Worm (Caenorhabditis elegans) whole organism, young adult: ENCODE results near the gene T08G5.2.

ENCODE experiments used
- B0261.1 ChIP-seq: sonication (generic microtip); optimal IDR thresholded peaks from 2 replicates; lab custom pipeline; 2016; ENCODE audit warnings: mild to moderate bottlenecking, missing genetic modification characterization, moderate library complexity, missing compliant biosample characterization
- B0336.3 ChIP-seq: fragments of 200-800 bp; sonication (Bioruptor generic); IDR thresholded peaks from 2 replicates; pipeline ENCODE4 v1.3.6; 2022; ENCODE audit warnings: missing genetic modification characterization, missing compliant biosample characterization
- D2030.7 ChIP-seq: fragments of 200-800 bp; sonication (Bioruptor generic); IDR thresholded peaks from 2 replicates; pipeline ENCODE4 v1.3.6; 2022; ENCODE audit warnings: missing genetic modification reagents, missing genetic modification characterization, missing compliant biosample characterization
- F10E7.11 ChIP-seq: sonication (generic microtip); optimal IDR thresholded peaks from 2 replicates; lab custom pipeline; 2017; ENCODE audit warnings: mild to moderate bottlenecking, missing genetic modification characterization, moderate library complexity, missing compliant biosample characterization
- F22D6.2 ChIP-seq: sonication (generic microtip); optimal IDR thresholded peaks from 2 replicates; lab custom pipeline; 2016; ENCODE audit warnings: mild to moderate bottlenecking, missing genetic modification characterization, missing compliant biosample characterization
- F39B2.1 ChIP-seq: fragments of 200-800 bp; sonication (Bioruptor generic); IDR thresholded peaks from 2 replicates; pipeline ENCODE4 v1.3.6; 2022; ENCODE audit warnings: missing genetic modification reagents, missing genetic modification characterization, missing compliant biosample characterization
- Y53F4B.3 ChIP-seq: fragments of 200-800 bp; sonication (Bioruptor generic); IDR thresholded peaks from 2 replicates; pipeline ENCODE4 v1.3.6; 2022; ENCODE audit warnings: missing genetic modification reagents, missing genetic modification characterization, missing compliant biosample characterization
- Y56A3A.18 ChIP-seq: fragments of 200-800 bp; sonication (Bioruptor generic); IDR thresholded peaks from 2 replicates; pipeline ENCODE4 v1.3.6; 2022; ENCODE audit warnings: missing genetic modification reagents, missing genetic modification characterization, missing compliant biosample characterization
- Y95B8A.8 ChIP-seq: fragments of 200-800 bp; sonication (Bioruptor generic); IDR thresholded peaks from 2 replicates; pipeline ENCODE4 v1.3.6; 2022; ENCODE audit warnings: missing genetic modification reagents, missing genetic modification characterization, missing compliant biosample characterization
- attf-5 ChIP-seq: fragments of 200-800 bp; sonication (Bioruptor generic); optimal IDR thresholded peaks from 2 replicates; lab custom pipeline; 2018; ENCODE audit warnings: mild to moderate bottlenecking, missing genetic modification characterization, missing compliant biosample characterization
- attf-6 ChIP-seq: fragments of 200-800 bp; sonication (Bioruptor generic); IDR thresholded peaks from 2 replicates; pipeline ENCODE4 v1.3.6; 2022; ENCODE audit warnings: missing genetic modification reagents, missing genetic modification characterization, missing compliant biosample characterization
- bed-2 ChIP-seq: fragments of 200-800 bp; sonication (Bioruptor generic); IDR thresholded peaks from 2 replicates; pipeline ENCODE4 v1.3.6; 2022; ENCODE audit warnings: missing genetic modification reagents, missing genetic modification characterization, missing compliant biosample characterization
- cebp-1 ChIP-seq, 2 experiments: fragments of 200-800 bp in 1 of 2; sonication (Bioruptor generic) in 1 of 2; sonication (generic microtip) in 1 of 2; IDR thresholded peaks in 1 of 2; optimal IDR thresholded peaks in 1 of 2; 2 replicates each; pipeline versions ENCODE4 v1.3.6 to Lab custom; 2017 to 2022; ENCODE audit warnings: missing compliant biosample characterization in 2 of 2, missing genetic modification characterization in 2 of 2, mild to moderate bottlenecking in 1 of 2, missing genetic modification reagents in 1 of 2, moderate library complexity in 1 of 2
- ceh-27 ChIP-seq: fragments of 200-800 bp; sonication (Bioruptor generic); optimal IDR thresholded peaks from 2 replicates; lab custom pipeline; 2018; ENCODE audit warnings: mild to moderate bottlenecking, missing genetic modification characterization, moderate library complexity, missing compliant biosample characterization
- ceh-40 ChIP-seq: fragments of 200-800 bp; sonication (Bioruptor generic); IDR thresholded peaks from 2 replicates; pipeline ENCODE4 v1.3.6; 2022; ENCODE audit warnings: missing genetic modification characterization, missing compliant biosample characterization
- ceh-58 ChIP-seq: fragments of 200-800 bp; sonication (Bioruptor generic); IDR thresholded peaks from 2 replicates; pipeline ENCODE4 v1.3.6; 2022; ENCODE audit warnings: missing genetic modification characterization, missing compliant biosample characterization
- egl-44 ChIP-seq: fragments of 200-800 bp; sonication (Bioruptor generic); IDR thresholded peaks from 2 replicates; pipeline ENCODE4 v1.3.6; 2022; ENCODE audit warnings: missing genetic modification reagents, missing genetic modification characterization, missing compliant biosample characterization
- ekl-4 ChIP-seq: fragments of 200-800 bp; sonication (Bioruptor generic); IDR thresholded peaks from 2 replicates; pipeline ENCODE4 v1.3.6; 2022; ENCODE audit warnings: missing genetic modification reagents, missing genetic modification characterization, missing compliant biosample characterization
- fkh-3 ChIP-seq: sonication (generic microtip); optimal IDR thresholded peaks from 2 replicates; lab custom pipeline; 2016; ENCODE audit warnings: mild to moderate bottlenecking, missing genetic modification characterization, missing compliant biosample characterization
- hlh-12 ChIP-seq: sonication (generic microtip); optimal IDR thresholded peaks from 2 replicates; lab custom pipeline; 2016; ENCODE audit warnings: missing genetic modification characterization, missing compliant biosample characterization
- let-526 ChIP-seq: fragments of 200-800 bp; sonication (Bioruptor generic); IDR thresholded peaks from 2 replicates; pipeline ENCODE4 v1.3.6; 2022; ENCODE audit warnings: missing genetic modification reagents, missing genetic modification characterization, missing compliant biosample characterization
- let-607 ChIP-seq, 2 experiments: fragments of 200-800 bp in 1 of 2; sonication (Bioruptor generic) in 1 of 2; sonication (generic microtip) in 1 of 2; optimal IDR thresholded peaks; 2 replicates each; lab custom pipeline; 2016 to 2018; ENCODE audit warnings: mild to moderate bottlenecking in 2 of 2, missing compliant biosample characterization in 2 of 2, missing genetic modification characterization in 2 of 2, moderate library complexity in 2 of 2, missing genotype in 1 of 2
- lin-26 ChIP-seq: fragments of 200-800 bp; sonication (Bioruptor generic); IDR thresholded peaks from 2 replicates; pipeline ENCODE4 v1.3.6; 2022; ENCODE audit warnings: missing genetic modification reagents, missing genetic modification characterization, missing compliant biosample characterization
- lin-40 ChIP-seq: sonication (generic microtip); optimal IDR thresholded peaks from 2 replicates; lab custom pipeline; 2016; ENCODE audit warnings: missing genetic modification characterization, mild to moderate bottlenecking, missing compliant biosample characterization, missing genotype, missing genetic modification reagents
- lsy-27 ChIP-seq: sonication (generic microtip); optimal IDR thresholded peaks from 2 replicates; lab custom pipeline; 2017; ENCODE audit warnings: missing genetic modification characterization, mild to moderate bottlenecking, missing compliant biosample characterization, antibody characterized with exemption, missing genotype, borderline replicate concordance; ENCODE audit not compliant: insufficient read depth
- madf-3 ChIP-seq: fragments of 200-800 bp; sonication (Bioruptor generic); IDR thresholded peaks from 2 replicates; pipeline ENCODE4 v1.3.6; 2022; ENCODE audit warnings: missing genetic modification reagents, missing genetic modification characterization, missing compliant biosample characterization
- nfya-2 ChIP-seq: fragments of 200-800 bp; sonication (Bioruptor generic); IDR thresholded peaks from 2 replicates; pipeline ENCODE4 v1.3.6; 2022; ENCODE audit warnings: missing genetic modification reagents, missing genetic modification characterization, missing compliant biosample characterization
- nhr-120 ChIP-seq: fragments of 200-800 bp; sonication (Bioruptor generic); IDR thresholded peaks from 2 replicates; pipeline ENCODE4 v1.3.6; 2022; ENCODE audit warnings: missing genetic modification characterization, missing compliant biosample characterization
- nhr-80 ChIP-seq: sonication (generic microtip); optimal IDR thresholded peaks from 2 replicates; lab custom pipeline; 2016; ENCODE audit warnings: missing genetic modification characterization, missing compliant biosample characterization
- nhr-90 ChIP-seq: sonication (generic microtip); optimal IDR thresholded peaks from 2 replicates; lab custom pipeline; 2016; ENCODE audit warnings: missing genotype, mild to moderate bottlenecking, missing genetic modification characterization, missing compliant biosample characterization
- rcor-1 ChIP-seq: fragments of 200-800 bp; sonication (Bioruptor generic); IDR thresholded peaks from 2 replicates; pipeline ENCODE4 v1.3.6; 2022; ENCODE audit warnings: missing genetic modification reagents, missing genetic modification characterization, missing compliant biosample characterization
- rec-8 ChIP-seq, 2 experiments: sonication (generic microtip); optimal IDR thresholded peaks; 2 replicates each; lab custom pipeline; 2016; ENCODE audit warnings: mild to moderate bottlenecking in 2 of 2, missing genetic modification characterization in 2 of 2, missing genetic modification reagents in 2 of 2, missing genotype in 2 of 2, missing biosample characterization in 1 of 2, missing compliant biosample characterization in 1 of 2, moderate library complexity in 1 of 2
- rpc-1 ChIP-seq, 2 experiments: fragments of 150-350 bp in 1 of 2; sonication (generic microtip) in 1 of 2; optimal IDR thresholded peaks; 2 replicates each; lab custom pipeline; 2014 to 2018; ENCODE audit warnings: missing biosample characterization in 1 of 2, missing genetic modification characterization in 1 of 2, missing genetic modification reagents in 1 of 2, missing genotype in 1 of 2
- snpc-1.3 ChIP-seq: sonication (generic microtip); optimal IDR thresholded peaks from 2 replicates; lab custom pipeline; 2017; ENCODE audit warnings: missing genetic modification characterization, mild to moderate bottlenecking, missing compliant biosample characterization, antibody characterized with exemption, moderate library complexity, missing genotype, missing genetic modification reagents; ENCODE audit not compliant: insufficient read depth
- tbx-9 ChIP-seq: sonication (generic microtip); optimal IDR thresholded peaks from 2 replicates; lab custom pipeline; 2016; ENCODE audit warnings: borderline replicate concordance, missing genetic modification characterization, inconsistent platforms, missing compliant biosample characterization
- tlf-1 ChIP-seq: fragments of 200-800 bp; sonication (Bioruptor generic); optimal IDR thresholded peaks from 2 replicates; lab custom pipeline; 2018; ENCODE audit warnings: mild to moderate bottlenecking, missing genetic modification characterization, missing compliant biosample characterization
- unc-130 ChIP-seq: sonication (generic microtip); optimal IDR thresholded peaks from 2 replicates; lab custom pipeline; 2016; ENCODE audit warnings: missing genetic modification reagents, missing genetic modification characterization, missing compliant biosample characterization
- zfh-2 ChIP-seq: fragments of 200-800 bp; sonication (Bioruptor generic); conservative IDR thresholded peaks from 2 replicates; pipeline ENCODE4 v1.3.6; 2022; ENCODE audit warnings: missing genetic modification reagents, missing genetic modification characterization, missing compliant biosample characterization
- ztf-26 ChIP-seq: sonication (generic microtip); optimal IDR thresholded peaks from 2 replicates; lab custom pipeline; 2017; ENCODE audit warnings: missing genetic modification characterization, missing compliant biosample characterization

The T08G5.2 gene

ce11 chrV:14006819-14007218 is 19.3 kb downstream of the T08G5.2 start:
- TF ChIP-seq fkh-3 (tag; lab: Kevin White, UChicago) (no peak), zfh-2 (GFP tag; lab: Robert Waterston, UW) (0 out of 2 replicates have a peak, but pooled peaks have one; percentile 16), ceh-27 (GFP tag; lab: Kevin White, UChicago) (no peak)

ce11 chrV:14005812-14006211 is 20.3 kb downstream of the T08G5.2 start, which contains the start of gene ric-7:
Gene ric-7, minus strand, starts transcription at chrV:14005912.
- TF ChIP-seq lin-26 (GFP tag; lab: Robert Waterston, UW) (no peak), nhr-80 (no peak), nhr-90 (tag; lab: Kevin White, UChicago) (no peak), let-526 (GFP tag; lab: Robert Waterston, UW) (no peak), ekl-4 (no peak), tlf-1 (no peak), rec-8 (tag; optimal IDR thresholded peaks at IDR 0.05; lab: Kevin White, UChicago) (no peak), Y53F4B.3 (no peak), F22D6.2 (no peak)

DNA sequence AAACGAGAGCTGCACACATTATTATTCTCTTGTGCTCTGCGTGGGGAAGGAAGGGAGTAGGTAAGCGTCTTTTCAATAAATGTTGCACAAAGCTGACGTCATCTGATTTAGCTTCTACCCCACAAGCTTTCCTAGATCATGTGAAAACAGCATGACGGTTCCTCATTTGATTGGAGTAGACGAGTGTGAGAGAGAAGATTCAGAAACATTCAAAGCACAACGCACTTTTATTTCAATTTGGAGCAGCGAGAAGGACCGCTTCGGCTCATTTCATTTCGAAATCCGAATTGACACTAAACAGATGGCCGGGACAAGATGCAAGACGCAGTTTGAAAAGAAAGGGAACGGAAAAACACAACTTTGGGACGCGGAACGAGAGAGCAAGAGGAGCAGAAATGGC is 21.8 kb downstream of the T08G5.2 start:
- TF ChIP-seq lsy-27 (tag; lab: Kevin White, UChicago) (no peak), cebp-1 (GFP tag; IDR thresholded peaks at IDR 0.05; lab: Robert Waterston, UW) (no peak), cebp-1 (tag; optimal IDR thresholded peaks at IDR 0.05; lab: Kevin White, UChicago) (peak; percentile 42), tlf-1 (no peak)

DNA sequence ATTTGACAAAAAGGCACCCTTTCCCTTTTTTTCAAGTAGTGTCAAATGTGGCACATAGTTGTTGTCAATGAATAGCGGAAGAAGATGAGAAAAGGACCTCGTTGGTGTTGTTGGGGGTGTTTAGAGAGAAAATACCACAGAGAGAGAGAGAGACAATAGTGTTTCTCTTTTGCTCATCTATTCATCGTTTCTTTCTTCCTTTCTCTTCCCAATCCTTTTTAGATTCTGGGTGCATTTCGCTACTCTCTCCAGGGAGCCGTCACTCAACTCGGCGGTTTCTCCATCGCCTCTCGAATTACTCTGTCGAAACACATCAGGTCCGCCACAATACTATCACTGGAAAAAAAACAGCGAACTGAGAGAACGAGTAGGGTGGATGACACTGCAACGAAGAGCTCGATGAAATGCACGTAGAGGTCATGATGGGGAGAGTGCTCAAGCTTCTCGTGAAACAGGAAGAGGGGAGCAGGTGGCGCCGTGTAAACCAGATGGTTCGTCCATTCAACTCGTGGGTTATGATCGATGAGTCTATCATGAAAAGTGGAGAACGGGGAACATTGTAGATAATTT is 22.4 kb downstream of the T08G5.2 start:
- TF ChIP-seq rpc-1 (optimal IDR thresholded peaks at IDR 0.05; lab: Kevin White, UChicago) (no peak), rpc-1 (tag; optimal IDR thresholded peaks at IDR 0.05; lab: Kevin White, UChicago) (no peak), ceh-40 (GFP tag; lab: Robert Waterston, UW) (no peak), cebp-1 (GFP tag; IDR thresholded peaks at IDR 0.05; lab: Robert Waterston, UW) (no peak), cebp-1 (tag; optimal IDR thresholded peaks at IDR 0.05; lab: Kevin White, UChicago) (peak; percentile 17), zfh-2 (GFP tag; lab: Robert Waterston, UW) (peak; percentile 21; the same call in 1 of the 2 replicates)

DNA sequence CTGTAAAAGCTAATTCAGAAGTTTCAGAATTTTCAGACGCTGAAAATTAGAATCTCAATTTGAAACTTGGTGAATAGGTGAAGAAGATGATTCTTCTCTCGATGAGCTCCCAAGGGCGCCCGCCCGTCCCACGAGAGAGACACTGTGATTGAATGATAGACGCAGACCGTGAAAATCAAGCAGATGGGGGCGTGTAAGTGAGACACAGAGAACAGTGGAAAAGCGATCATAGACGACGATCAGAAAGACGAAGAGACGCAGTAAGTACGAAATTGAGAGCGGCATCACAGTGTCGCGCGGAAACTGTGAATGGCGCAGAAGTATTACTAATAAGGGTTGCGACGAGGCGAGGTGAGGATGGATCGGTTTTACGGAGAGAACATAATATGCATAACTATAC is 23.7 kb downstream of the T08G5.2 start:
- TF ChIP-seq ceh-58 (no peak), B0336.3 (GFP tag; lab: Robert Waterston, UW) (no peak), ekl-4 (no peak), attf-6 (GFP tag; lab: Robert Waterston, UW) (no peak), egl-44 (GFP tag; lab: Robert Waterston, UW) (no peak), Y56A3A.18 (GFP tag; lab: Robert Waterston, UW) (no peak), hlh-12 (no peak), unc-130 (GFP tag; lab: Kevin White, UChicago) (no peak), B0261.1 (no peak), ztf-26 (no peak), F10E7.11 (no peak), bed-2 (no peak), lin-26 (GFP tag; lab: Robert Waterston, UW) (no peak), nhr-120 (GFP tag; lab: Robert Waterston, UW) (no peak), let-607 (tag; optimal IDR thresholded peaks at IDR 0.05; lab: Kevin White, UChicago) (no peak), rcor-1 (no peak), D2030.7 (no peak), tbx-9 (tag; lab: Kevin White, UChicago) (no peak), cebp-1 (GFP tag; IDR thresholded peaks at IDR 0.05; lab: Robert Waterston, UW) (no peak), cebp-1 (tag; optimal IDR thresholded peaks at IDR 0.05; lab: Kevin White, UChicago) (peak; percentile 21), madf-3 (0 out of 2 replicates have a peak, but pooled peaks have one; percentile 7), nfya-2 (GFP tag; lab: Robert Waterston, UW) (no peak), zfh-2 (GFP tag; lab: Robert Waterston, UW) (0 out of 2 replicates have a peak, but pooled peaks have one; percentile 29), F39B2.1 (GFP tag; lab: Robert Waterston, UW) (no peak), snpc-1.3 (no peak), lin-40 (no peak), Y95B8A.8 (GFP tag; lab: Robert Waterston, UW) (no peak), attf-5 (no peak)
